Worm (Caenorhabditis elegans): Measurements from ENCODE around the gene F01F1.15.

- TF ChIP-seq fos-1 (tag; optimal IDR thresholded peaks at IDR 0.05) (no peak), ces-1 (GFP tag; optimal IDR thresholded peaks at IDR 0.05) (no peak), Y5F2A.4 (GFP tag; optimal IDR thresholded peaks at IDR 0.05) (peak; percentile 22), daf-19 (GFP tag; conservative IDR thresholded peaks at IDR 0.05) (0 out of 2 replicates have a peak, but pooled peaks have one; percentile 13)
These were observed 16.1 kb downstream of the F01F1.15 start, which contains the start of gene ddx-23 for ce11 chrIII:5853240-5853639.

All from whole organism, L4 larva.